Fruit fly (Drosophila melanogaster) whole organism, embryonic: ENCODE data around the gene Cka.

ENCODE experiments used
- Asciz ChIP-seq: fragments of 200-800 bp; sonication (Bioruptor generic); optimal IDR thresholded peaks from 2 replicates; lab custom pipeline; 2017; ENCODE audit warnings: missing biosample characterization, mild to moderate bottlenecking, missing genetic modification characterization, missing genetic modification reagents
- Blimp-1 ChIP-seq: fragments of 200-800 bp; sonication (Bioruptor generic); optimal IDR thresholded peaks from 3 replicates; lab custom pipeline; 2018; ENCODE audit warnings: missing biosample characterization, missing genetic modification characterization, mild to moderate bottlenecking, moderate library complexity, missing genetic modification reagents
- CG10267 ChIP-seq: fragments of 200-800 bp; sonication (Bioruptor generic); optimal IDR thresholded peaks from 2 replicates; lab custom pipeline; 2018; ENCODE audit warnings: missing biosample characterization, mild to moderate bottlenecking, missing genetic modification characterization, moderate library complexity
- CG10543 ChIP-seq: fragments of 200-800 bp; sonication (Bioruptor generic); optimal IDR thresholded peaks from 3 replicates; lab custom pipeline; 2017; ENCODE audit warnings: missing biosample characterization, mild to moderate bottlenecking, missing genetic modification characterization, moderate library complexity
- CG11456 ChIP-seq: fragments of 200-800 bp; sonication (Bioruptor generic); IDR thresholded peaks from 3 replicates; pipeline ENCODE4 v1.3.6; 2022; ENCODE audit warnings: missing biosample characterization, missing genetic modification characterization
- CG12769 ChIP-seq: fragments of 200-800 bp; sonication (Bioruptor generic); optimal IDR thresholded peaks from 2 replicates; lab custom pipeline; 2019; ENCODE audit warnings: missing biosample characterization, mild to moderate bottlenecking, missing genetic modification characterization, moderate library complexity
- CG13894 ChIP-seq: fragments of 200-800 bp; sonication (Bioruptor generic); optimal IDR thresholded peaks from 3 replicates; lab custom pipeline; 2018; ENCODE audit warnings: missing biosample characterization, mild to moderate bottlenecking, missing genetic modification characterization, moderate library complexity
- CG17612 ChIP-seq: fragments of 200-800 bp; sonication (Bioruptor generic); IDR thresholded peaks from 2 replicates; pipeline ENCODE4 v1.3.6; 2022; ENCODE audit warnings: missing biosample characterization, missing genetic modification characterization
- CG18599 ChIP-seq: fragments of 200-800 bp; sonication (Bioruptor generic); optimal IDR thresholded peaks from 3 replicates; lab custom pipeline; 2017; ENCODE audit warnings: missing biosample characterization, missing genetic modification characterization, mild to moderate bottlenecking, moderate library complexity, missing genetic modification reagents
- CG2678 ChIP-seq: fragments of 200-800 bp; sonication (Bioruptor generic); optimal IDR thresholded peaks from 3 replicates; lab custom pipeline; 2019; ENCODE audit warnings: missing biosample characterization, mild to moderate bottlenecking, missing genetic modification characterization, moderate library complexity
- CG33557 ChIP-seq: fragments of 200-800 bp; sonication (Bioruptor generic); optimal IDR thresholded peaks from 2 replicates; lab custom pipeline; 2019; ENCODE audit warnings: missing biosample characterization, mild to moderate bottlenecking, missing genetic modification characterization, moderate library complexity
- CG34376 ChIP-seq: fragments of 200-800 bp; sonication (Bioruptor generic); optimal IDR thresholded peaks from 2 replicates; lab custom pipeline; 2018; ENCODE audit warnings: missing biosample characterization, mild to moderate bottlenecking, missing genetic modification characterization
- CG4282 ChIP-seq: fragments of 200-800 bp; sonication (Bioruptor generic); optimal IDR thresholded peaks from 2 replicates; lab custom pipeline; 2016; ENCODE audit warnings: missing biosample characterization, missing genetic modification characterization
- CG43689 ChIP-seq: fragments of 200-800 bp; sonication (Bioruptor generic); IDR thresholded peaks from 2 replicates; pipeline ENCODE4 v1.3.6; 2022; ENCODE audit warnings: missing biosample characterization, missing genetic modification characterization
- CG7372 ChIP-seq: fragments of 200-800 bp; sonication (Bioruptor generic); IDR thresholded peaks from 2 replicates; pipeline ENCODE4 v1.3.6; 2022; ENCODE audit warnings: missing biosample characterization, missing genetic modification characterization
- CG8944 ChIP-seq: fragments of 200-800 bp; sonication (Bioruptor generic); optimal IDR thresholded peaks from 3 replicates; lab custom pipeline; 2016; ENCODE audit warnings: missing biosample characterization, missing genetic modification characterization
- CHES-1-like ChIP-seq: fragments of 200-800 bp; sonication (Bioruptor generic); optimal IDR thresholded peaks from 2 replicates; lab custom pipeline; 2016; ENCODE audit warnings: missing biosample characterization, missing genetic modification characterization
- Dad ChIP-seq: fragments of 200-800 bp; sonication (Bioruptor generic); optimal IDR thresholded peaks from 3 replicates; lab custom pipeline; 2016; ENCODE audit warnings: missing biosample characterization, missing genetic modification characterization
- HmgD ChIP-seq: fragments of 200-800 bp; sonication (Bioruptor generic); optimal IDR thresholded peaks from 3 replicates; lab custom pipeline; 2016; ENCODE audit warnings: missing biosample characterization, missing genetic modification characterization
- Jarid2 ChIP-seq: fragments of 200-800 bp; sonication (Bioruptor generic); optimal IDR thresholded peaks from 3 replicates; lab custom pipeline; 2017; ENCODE audit warnings: mild to moderate bottlenecking, missing biosample characterization, missing genetic modification reagents, missing genetic modification characterization
- Med ChIP-seq: fragments of 200-800 bp; sonication (Bioruptor generic); peaks from one replicate; lab custom pipeline; 2016; ENCODE audit warnings: missing biosample characterization, missing genetic modification characterization, mild to moderate bottlenecking, inconsistent platforms, moderate library complexity
- Trl ChIP-seq, 3 experiments: fragments of >200 bp in 2 of 3; fragments of 200-800 bp in 1 of 3; sonication (Bioruptor generic) in 1 of 3; optimal IDR thresholded peaks; 2 replicates in 1 of 3; 3 replicates in 2 of 3; lab custom pipeline; 2016 to 2017; ENCODE audit warnings: missing biosample characterization in 1 of 3, missing genetic modification characterization in 1 of 3
- aop ChIP-seq: fragments of 200-800 bp; sonication (Bioruptor generic); IDR thresholded peaks from 2 replicates; pipeline ENCODE4 v1.3.6; 2022; ENCODE audit warnings: missing biosample characterization, missing genetic modification characterization
- ato ChIP-seq: fragments of 200-800 bp; sonication (Bioruptor generic); IDR thresholded peaks from 2 replicates; pipeline ENCODE4 v1.3.6; 2022; ENCODE audit warnings: missing biosample characterization, missing genetic modification characterization; ENCODE audit not compliant: partially characterized antibody
- chinmo ChIP-seq: fragments of 200-800 bp; sonication (Bioruptor generic); IDR thresholded peaks from 4 replicates; pipeline ENCODE4 v1.3.6; 2022; ENCODE audit warnings: missing biosample characterization, missing genetic modification characterization; ENCODE audit not compliant: partially characterized antibody
- fd3F ChIP-seq: fragments of 200-800 bp; sonication (Bioruptor generic); optimal IDR thresholded peaks from 2 replicates; lab custom pipeline; 2018; ENCODE audit warnings: missing biosample characterization, mild to moderate bottlenecking, missing genetic modification characterization, moderate library complexity
- gce ChIP-seq: fragments of 200-800 bp; sonication (Bioruptor generic); IDR thresholded peaks from 3 replicates; pipeline ENCODE4 v1.3.6; 2022; ENCODE audit warnings: missing biosample characterization, missing genetic modification characterization
- gcm ChIP-seq: fragments of 200-800 bp; sonication (Bioruptor generic); optimal IDR thresholded peaks from 2 replicates; lab custom pipeline; 2019; ENCODE audit warnings: missing biosample characterization, mild to moderate bottlenecking, missing genetic modification characterization, moderate library complexity
- lmd ChIP-seq: fragments of 200-800 bp; sonication (Bioruptor generic); IDR thresholded peaks from 2 replicates; pipeline ENCODE4 v1.3.6; 2022; ENCODE audit warnings: missing biosample characterization, missing genetic modification characterization
- mirr ChIP-seq: fragments of 200-800 bp; sonication (Bioruptor generic); optimal IDR thresholded peaks from 3 replicates; lab custom pipeline; 2018; ENCODE audit warnings: missing biosample characterization, mild to moderate bottlenecking, missing genetic modification characterization
- nom ChIP-seq: fragments of 200-800 bp; sonication (Bioruptor generic); optimal IDR thresholded peaks from 2 replicates; lab custom pipeline; 2017; ENCODE audit warnings: missing biosample characterization, missing genetic modification characterization, mild to moderate bottlenecking, moderate library complexity, missing genetic modification reagents
- pan ChIP-seq, 4 experiments: fragments of >200 bp in 3 of 4; fragments of 200-800 bp in 1 of 4; sonication (Bioruptor generic) in 1 of 4; optimal IDR thresholded peaks in 3 of 4; IDR thresholded peaks in 1 of 4; 2 replicates each; pipeline versions ENCODE4 v1.3.6 to Lab custom; 2017 to 2022; ENCODE audit warnings: missing biosample characterization in 2 of 4, missing genetic modification characterization in 2 of 4, mixed read lengths in 1 of 4
- sisA ChIP-seq: fragments of 200-800 bp; sonication (Bioruptor generic); IDR thresholded peaks from 2 replicates; pipeline ENCODE4 v1.3.6; 2022; ENCODE audit warnings: missing biosample characterization, missing genetic modification characterization
- sug ChIP-seq: fragments of 200-800 bp; optimal IDR thresholded peaks from 2 replicates; lab custom pipeline; 2019; ENCODE audit warnings: missing biosample characterization, mild to moderate bottlenecking, missing genetic modification characterization, moderate library complexity
- trem ChIP-seq: fragments of 200-800 bp; optimal IDR thresholded peaks from 3 replicates; lab custom pipeline; 2019; ENCODE audit warnings: missing biosample characterization, mild to moderate bottlenecking, missing genetic modification characterization, moderate library complexity
- ttk ChIP-seq: fragments of 200-800 bp; sonication (Bioruptor generic); IDR thresholded peaks from 2 replicates; pipeline ENCODE4 v2.1.2; 2022; ENCODE audit warnings: missing biosample characterization, missing genetic modification characterization
- tup ChIP-seq: fragments of 200-800 bp; sonication (Bioruptor generic); optimal IDR thresholded peaks from 2 replicates; lab custom pipeline; 2016; ENCODE audit warnings: missing biosample characterization, mild to moderate bottlenecking, missing genetic modification characterization, moderate library complexity

The Cka gene

DNA sequence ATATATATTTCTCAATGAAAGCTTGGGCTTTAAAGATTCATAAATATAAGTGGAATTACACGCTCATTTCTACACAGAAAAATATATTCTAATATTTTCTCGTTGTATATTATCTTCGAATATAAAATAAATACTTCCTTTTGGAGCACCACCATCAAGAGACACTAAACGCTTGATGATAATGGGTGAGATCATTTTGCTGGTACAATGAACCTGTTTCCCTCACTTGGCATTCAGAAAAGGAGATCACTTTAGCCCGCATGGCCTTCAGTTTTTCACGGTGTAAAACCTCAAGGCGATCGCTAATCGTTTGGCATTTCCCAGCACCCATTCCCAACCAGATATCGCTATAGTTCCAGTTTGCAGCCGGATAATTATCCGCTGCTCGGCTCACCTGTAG lies 24.5 kb upstream of the Cka start (continued):
- TF ChIP-seq tup (no peak), CG2678 (tag; lab: Kevin White, UChicago) (peak; percentile 20), CG18599 (GFP tag; lab: Kevin White, UChicago) (peak; percentile 21)

DNA sequence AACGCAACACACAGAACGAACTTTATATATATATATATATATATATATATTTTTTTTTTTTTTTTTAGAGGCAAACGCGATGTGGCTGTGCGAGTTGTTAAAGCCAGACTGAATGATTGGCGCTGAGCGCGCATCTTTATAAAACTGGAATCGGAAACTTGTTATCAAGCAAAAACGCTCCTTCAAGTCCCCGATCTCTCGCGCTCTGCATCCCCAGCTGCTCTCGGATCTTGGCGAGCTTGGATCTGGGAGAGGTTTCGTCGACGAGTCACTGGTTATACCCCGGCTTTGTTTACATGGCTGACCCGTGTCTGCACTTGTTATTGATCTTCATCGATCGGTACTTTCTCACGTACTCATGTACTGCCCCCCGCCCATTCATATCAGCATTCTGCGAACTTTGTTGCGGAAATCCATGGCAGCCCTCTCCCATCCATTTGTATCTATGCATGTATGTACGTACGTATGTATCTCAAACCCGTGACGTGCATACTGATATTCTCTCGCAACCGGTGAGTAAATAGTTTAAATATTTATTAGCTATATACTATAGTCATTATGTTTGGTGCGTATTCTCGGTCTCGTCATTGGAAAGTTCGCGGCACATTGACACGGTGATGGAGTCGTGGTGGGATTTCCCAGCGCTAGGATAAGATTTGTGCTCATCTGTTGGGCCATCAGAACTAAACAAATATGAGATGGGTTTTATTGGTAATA lies 23.2 kb upstream of the Cka start, which contains the start of gene Spn28Dc:
TSS of gene Spn28Dc (minus strand) at position 51 of the 717 bp plus-strand sequence.
- TF ChIP-seq fd3F (GFP tag; lab: Kevin White, UChicago) (no peak), Dad (no peak), ttk (GFP tag; lab: Robert Waterston, UW) (no peak), Asciz (GFP tag; lab: Kevin White, UChicago) (no peak), CG11456 (GFP tag; lab: Robert Waterston, UW) (no peak), pan (optimal IDR thresholded peaks at IDR 0.05; lab: Kevin White, UChicago) (no peak), pan (GFP tag; optimal IDR thresholded peaks at IDR 0.05 in 1 of 2, IDR thresholded peaks at IDR 0.05 in 1 of 2) (no peak), HmgD (GFP tag; lab: Kevin White, UChicago) (no peak), CG17612 (no peak), trem (tag; lab: Kevin White, UChicago) (no peak), CG7372 (GFP tag; lab: Robert Waterston, UW) (no peak), Blimp-1 (GFP tag; lab: Kevin White, UChicago) (no peak), Jarid2 (GFP tag; lab: Kevin White, UChicago) (peak; percentile 31), Med (GFP tag; lab: Kevin White, UChicago) (peak; percentile 80), ato (no peak), lmd (GFP tag; lab: Robert Waterston, UW) (no peak), CG33557 (no peak), aop (GFP tag; lab: Robert Waterston, UW) (no peak), gcm (GFP tag; lab: Kevin White, UChicago) (no peak), CG43689 (GFP tag; lab: Robert Waterston, UW) (no peak), sisA (GFP tag; lab: Robert Waterston, UW) (no peak), CG10543 (GFP tag; lab: Kevin White, UChicago) (peak; percentile 28), CG13894 (peak; percentile 28), gce (GFP tag; lab: Robert Waterston, UW) (no peak), CG34376 (GFP tag; lab: Kevin White, UChicago) (peak; percentile 63), CG12769 (tag; lab: Kevin White, UChicago) (peak; percentile 22), nom (GFP tag; lab: Kevin White, UChicago) (peak; percentile 74), CG4282 (GFP tag; lab: Kevin White, UChicago) (no peak), Trl (optimal IDR thresholded peaks at IDR 0.05; lab: Kevin White, UChicago) (peak in 1 of 2 experiments; percentile 48), Trl (GFP tag; optimal IDR thresholded peaks at IDR 0.05; lab: Kevin White, UChicago) (no peak), CG10267 (no peak), CHES-1-like (GFP tag; lab: Kevin White, UChicago) (no peak), CG8944 (GFP tag; lab: Kevin White, UChicago) (no peak), mirr (GFP tag; lab: Kevin White, UChicago) (no peak), sug (tag; lab: Kevin White, UChicago) (peak; percentile 15), chinmo (GFP tag; lab: Robert Waterston, UW) (0 out of 4 replicates have a peak, but pooled peaks have one; percentile 55)
